Fruit fly (Drosophila melanogaster) whole organism, embryonic: ENCODE measurements around the gene CG34298.

Source experiments
- BEAF-32 ChIP-seq: fragments of 200-800 bp; sonication (Bioruptor generic); optimal IDR thresholded peaks from 3 replicates; lab custom pipeline; 2017; ENCODE audit warnings: missing biosample characterization, missing genetic modification characterization, mild to moderate bottlenecking, moderate library complexity, missing genetic modification reagents
- CG10321 ChIP-seq: fragments of 200-800 bp; sonication (Bioruptor generic); IDR thresholded peaks from 2 replicates; pipeline ENCODE4 v1.3.6; 2022; ENCODE audit warnings: missing biosample characterization, missing genetic modification characterization
- CG11247 ChIP-seq: fragments of 200-800 bp; sonication (Bioruptor generic); IDR thresholded peaks from 2 replicates; pipeline ENCODE4 v1.3.6; 2022; ENCODE audit warnings: missing biosample characterization, missing genetic modification characterization
- CG11695 ChIP-seq: fragments of 200-800 bp; sonication (Bioruptor generic); IDR thresholded peaks from 3 replicates; pipeline ENCODE4 v1.3.6; 2022; ENCODE audit warnings: missing biosample characterization, missing genetic modification characterization
- CG12071 ChIP-seq: fragments of 200-800 bp; sonication (Bioruptor generic); optimal IDR thresholded peaks from 3 replicates; lab custom pipeline; 2018; ENCODE audit warnings: missing biosample characterization, mild to moderate bottlenecking, missing genetic modification characterization
- CG12155 ChIP-seq: fragments of 200-800 bp; sonication (Bioruptor generic); optimal IDR thresholded peaks from 3 replicates; lab custom pipeline; 2016; ENCODE audit warnings: missing biosample characterization, missing genetic modification characterization
- CG13123 ChIP-seq: fragments of 200-800 bp; sonication (Bioruptor generic); optimal IDR thresholded peaks from 2 replicates; lab custom pipeline; 2016; ENCODE audit warnings: missing biosample characterization, missing genetic modification characterization
- CG14441 ChIP-seq: fragments of 200-800 bp; sonication (Bioruptor generic); IDR thresholded peaks from 2 replicates; pipeline ENCODE4 v1.3.6; 2022; ENCODE audit warnings: missing biosample characterization, missing genetic modification characterization
- CG15479 ChIP-seq: fragments of 200-800 bp; sonication (Bioruptor generic); optimal IDR thresholded peaks from 3 replicates; lab custom pipeline; 2019; ENCODE audit warnings: missing biosample characterization, mild to moderate bottlenecking, missing genetic modification characterization, moderate library complexity
- CG16815 ChIP-seq: fragments of 200-800 bp; sonication (Bioruptor generic); optimal IDR thresholded peaks from 3 replicates; lab custom pipeline; 2017; ENCODE audit warnings: missing biosample characterization, mild to moderate bottlenecking, missing genetic modification characterization
- CG16863 ChIP-seq: fragments of 200-800 bp; sonication (Bioruptor generic); optimal IDR thresholded peaks from 3 replicates; lab custom pipeline; 2016; ENCODE audit warnings: missing biosample characterization, missing genetic modification characterization
- CG17361 ChIP-seq: fragments of 200-800 bp; sonication (Bioruptor generic); IDR thresholded peaks from 3 replicates; pipeline ENCODE4 v1.3.6; 2022; ENCODE audit warnings: missing biosample characterization, missing genetic modification characterization
- CG2678 ChIP-seq: fragments of 200-800 bp; sonication (Bioruptor generic); optimal IDR thresholded peaks from 3 replicates; lab custom pipeline; 2019; ENCODE audit warnings: missing biosample characterization, mild to moderate bottlenecking, missing genetic modification characterization, moderate library complexity
- CG31441 ChIP-seq: fragments of 200-800 bp; sonication (Bioruptor generic); IDR thresholded peaks from 2 replicates; pipeline ENCODE4 v1.3.6; 2022; ENCODE audit warnings: missing biosample characterization, missing genetic modification characterization
- CG5180 ChIP-seq: fragments of 200-800 bp; sonication (Bioruptor generic); optimal IDR thresholded peaks from 3 replicates; lab custom pipeline; 2017; ENCODE audit warnings: missing biosample characterization, missing genetic modification characterization, mild to moderate bottlenecking, moderate library complexity, missing genetic modification reagents
- CG5245 ChIP-seq: fragments of 200-800 bp; sonication (Bioruptor generic); optimal IDR thresholded peaks from 3 replicates; lab custom pipeline; 2016; ENCODE audit warnings: missing biosample characterization, missing genetic modification characterization
- CG6765 ChIP-seq: fragments of 200-800 bp; sonication (Bioruptor generic); optimal IDR thresholded peaks from 3 replicates; lab custom pipeline; 2017; ENCODE audit warnings: missing biosample characterization, mild to moderate bottlenecking, missing genetic modification characterization
- CG9437 ChIP-seq: fragments of 200-800 bp; sonication (Bioruptor generic); optimal IDR thresholded peaks from 2 replicates; lab custom pipeline; 2018; ENCODE audit warnings: missing biosample characterization, mild to moderate bottlenecking, missing genetic modification characterization
- CG9817 ChIP-seq: fragments of 200-800 bp; sonication (Bioruptor generic); optimal IDR thresholded peaks from 2 replicates; lab custom pipeline; 2018; ENCODE audit warnings: missing biosample characterization, mild to moderate bottlenecking, missing genetic modification characterization, moderate library complexity
- CG9932 ChIP-seq: fragments of 200-800 bp; sonication (Bioruptor generic); IDR thresholded peaks from 2 replicates; pipeline ENCODE4 v1.3.6; 2022; ENCODE audit warnings: missing biosample characterization, missing genetic modification characterization
- Dip2 ChIP-seq: fragments of 200-800 bp; sonication (Bioruptor generic); IDR thresholded peaks from 2 replicates; pipeline ENCODE4 v1.3.6; 2022; ENCODE audit warnings: missing biosample characterization, missing genetic modification characterization
- Dp ChIP-seq: fragments of 200-800 bp; sonication (Bioruptor generic); optimal IDR thresholded peaks from 2 replicates; lab custom pipeline; 2018; ENCODE audit warnings: missing biosample characterization, mild to moderate bottlenecking, missing genetic modification characterization, moderate library complexity
- Fer2 ChIP-seq: fragments of 200-800 bp; sonication (Bioruptor generic); optimal IDR thresholded peaks from 2 replicates; lab custom pipeline; 2018; ENCODE audit warnings: missing biosample characterization, mild to moderate bottlenecking, missing genetic modification characterization, moderate library complexity
- Gsc ChIP-seq: fragments of 200-800 bp; sonication (Bioruptor generic); IDR thresholded peaks from 2 replicates; pipeline ENCODE4 v1.3.6; 2022; ENCODE audit warnings: missing biosample characterization, missing genetic modification characterization
- HLH4C ChIP-seq: fragments of 200-800 bp; sonication (Bioruptor generic); IDR thresholded peaks from 3 replicates; pipeline ENCODE4 v1.3.6; 2022; ENCODE audit warnings: missing biosample characterization, missing genetic modification characterization; ENCODE audit not compliant: partially characterized antibody
- HLH54F ChIP-seq: fragments of 200-800 bp; sonication (Bioruptor generic); optimal IDR thresholded peaks from 3 replicates; lab custom pipeline; 2016; ENCODE audit warnings: missing biosample characterization, missing genetic modification characterization
- Jarid2 ChIP-seq: fragments of 200-800 bp; sonication (Bioruptor generic); optimal IDR thresholded peaks from 3 replicates; lab custom pipeline; 2017; ENCODE audit warnings: mild to moderate bottlenecking, missing biosample characterization, missing genetic modification reagents, missing genetic modification characterization
- Pdp1 ChIP-seq, 2 experiments: fragments of 200-800 bp; sonication (Bioruptor generic); optimal IDR thresholded peaks; 3 replicates each; lab custom pipeline; 2016; ENCODE audit warnings: missing biosample characterization in 2 of 2, missing genetic modification characterization in 2 of 2, mild to moderate bottlenecking in 1 of 2, moderate library complexity in 1 of 2
- Sin3A ChIP-seq: fragments of >200 bp; optimal IDR thresholded peaks from 2 replicates; lab custom pipeline; 2018
- Six4 ChIP-seq: fragments of 200-800 bp; sonication (Bioruptor generic); optimal IDR thresholded peaks from 2 replicates; lab custom pipeline; 2016; ENCODE audit warnings: missing biosample characterization, missing genetic modification characterization
- Sox100B ChIP-seq: fragments of 200-800 bp; sonication (Bioruptor generic); optimal IDR thresholded peaks from 3 replicates; lab custom pipeline; 2018; ENCODE audit warnings: missing biosample characterization, mild to moderate bottlenecking, missing genetic modification characterization
- Usf ChIP-seq: fragments of 200-800 bp; sonication (Bioruptor generic); optimal IDR thresholded peaks from 2 replicates; lab custom pipeline; 2017; ENCODE audit warnings: missing genotype, missing biosample characterization, missing genetic modification characterization
- ab ChIP-seq: fragments of 200-800 bp; sonication (Bioruptor generic); optimal IDR thresholded peaks from 2 replicates; lab custom pipeline; 2016; ENCODE audit warnings: missing biosample characterization, missing genetic modification characterization
- abd-A ChIP-seq: fragments of 200-800 bp; sonication (Bioruptor generic); optimal IDR thresholded peaks from 3 replicates; lab custom pipeline; 2019; ENCODE audit warnings: missing biosample characterization, mild to moderate bottlenecking, missing genetic modification characterization, moderate library complexity
- ash1 ChIP-seq: fragments of 200-800 bp; sonication (Bioruptor generic); optimal IDR thresholded peaks from 2 replicates; lab custom pipeline; 2018; ENCODE audit warnings: missing biosample characterization, mild to moderate bottlenecking, missing genetic modification characterization
- br ChIP-seq: fragments of >200 bp; optimal IDR thresholded peaks from 2 replicates; lab custom pipeline; 2017
- chm ChIP-seq: fragments of 200-800 bp; sonication (Bioruptor generic); IDR thresholded peaks from 2 replicates; pipeline ENCODE4 v1.3.6; 2022; ENCODE audit warnings: missing biosample characterization, missing genetic modification characterization
- dm ChIP-seq: fragments of 200-800 bp; sonication (Bioruptor generic); optimal IDR thresholded peaks from 3 replicates; lab custom pipeline; 2016; ENCODE audit warnings: missing biosample characterization, missing genetic modification characterization
- en ChIP-seq: fragments of 200-800 bp; sonication (Bioruptor generic); optimal IDR thresholded peaks from 2 replicates; lab custom pipeline; 2016; ENCODE audit warnings: missing biosample characterization, missing genetic modification characterization
- gt ChIP-seq: fragments of 200-800 bp; sonication (Bioruptor generic); IDR thresholded peaks from 2 replicates; pipeline ENCODE4 v1.3.6; 2022; ENCODE audit warnings: missing biosample characterization, missing genetic modification characterization
- lbe ChIP-seq: fragments of 200-800 bp; sonication (Bioruptor generic); optimal IDR thresholded peaks from 2 replicates; lab custom pipeline; 2016; ENCODE audit warnings: missing biosample characterization, mild to moderate bottlenecking, missing genetic modification characterization
- lov ChIP-seq, 2 experiments: fragments of 200-800 bp in 1 of 2; fragments of >200 bp in 1 of 2; sonication (Bioruptor generic) in 1 of 2; IDR thresholded peaks in 1 of 2; optimal IDR thresholded peaks in 1 of 2; 2 replicates in 1 of 2; 3 replicates in 1 of 2; pipeline versions ENCODE4 v1.3.6 to Lab custom; 2017 to 2022; ENCODE audit warnings: missing biosample characterization in 1 of 2, missing genetic modification characterization in 1 of 2
- mirr ChIP-seq: fragments of 200-800 bp; sonication (Bioruptor generic); optimal IDR thresholded peaks from 3 replicates; lab custom pipeline; 2018; ENCODE audit warnings: missing biosample characterization, mild to moderate bottlenecking, missing genetic modification characterization
- pum ChIP-seq: fragments of 200-800 bp; sonication (Bioruptor generic); optimal IDR thresholded peaks from 2 replicates; lab custom pipeline; 2016; ENCODE audit warnings: missing biosample characterization, missing genetic modification characterization
- rib ChIP-seq: fragments of 200-800 bp; sonication (Bioruptor generic); IDR thresholded peaks from 2 replicates; pipeline ENCODE4 v1.3.6; 2022; ENCODE audit warnings: missing biosample characterization, missing genetic modification characterization
- seq ChIP-seq: fragments of 200-800 bp; sonication (Bioruptor generic); IDR thresholded peaks from 2 replicates; pipeline ENCODE4 v1.3.6; 2022; ENCODE audit warnings: missing biosample characterization, missing genetic modification characterization
- stc ChIP-seq: fragments of 200-800 bp; sonication (Bioruptor generic); IDR thresholded peaks from 2 replicates; pipeline ENCODE4 v1.3.6; 2022; ENCODE audit warnings: missing biosample characterization, missing genetic modification characterization
- tap ChIP-seq: fragments of 200-800 bp; optimal IDR thresholded peaks from 3 replicates; lab custom pipeline; 2019; ENCODE audit warnings: missing biosample characterization, mild to moderate bottlenecking, missing genetic modification characterization, moderate library complexity
- ttk ChIP-seq: fragments of 200-800 bp; sonication (Bioruptor generic); IDR thresholded peaks from 2 replicates; pipeline ENCODE4 v2.1.2; 2022; ENCODE audit warnings: missing biosample characterization, missing genetic modification characterization
- wor ChIP-seq: fragments of 200-800 bp; sonication (Bioruptor generic); IDR thresholded peaks from 2 replicates; pipeline ENCODE4 v1.3.6; 2022; ENCODE audit warnings: missing biosample characterization, missing genetic modification characterization

CG34298 gene

dm6 chr3R:30043139-30043744 lies 43.6 kb downstream of the CG34298 start, which contains the start of gene Sry-delta (continued):
- no peak for TF ChIP-seq CG15479
- TF ChIP-seq CG11695 (GFP tag; lab: Robert Waterston, UW) = peak; percentile 36; the same call in 1 of the 3 replicates
- peak; percentile 45 for TF ChIP-seq ab (GFP tag; lab: Kevin White, UChicago)
- peak; percentile 86 for TF ChIP-seq pum (GFP tag; lab: Kevin White, UChicago)
- TF ChIP-seq Pdp1 (GFP tag; optimal IDR thresholded peaks at IDR 0.05; lab: Kevin White, UChicago) = peak; percentile 85 to 96
- TF ChIP-seq CG5245 (GFP tag; lab: Kevin White, UChicago) = peak; percentile 75
- TF ChIP-seq CG6765 (GFP tag; lab: Kevin White, UChicago) = peak; percentile 40
- TF ChIP-seq CG13123 (GFP tag; lab: Kevin White, UChicago) = peak; percentile 40
- peak; percentile 82 for TF ChIP-seq dm (GFP tag; lab: Kevin White, UChicago)
- no peak for TF ChIP-seq lov (optimal IDR thresholded peaks at IDR 0.05; lab: Kevin White, UChicago)
- peak; percentile 64; the same call in 2 of the 3 replicates for TF ChIP-seq lov (GFP tag; IDR thresholded peaks at IDR 0.05; lab: Robert Waterston, UW)
- TF ChIP-seq Dip2 = no peak
- TF ChIP-seq gt (GFP tag; lab: Robert Waterston, UW) = no peak
- no peak; the same call in 1 of the 2 replicates for TF ChIP-seq seq (GFP tag; lab: Robert Waterston, UW)
- TF ChIP-seq wor (GFP tag; lab: Robert Waterston, UW) = no peak
- TF ChIP-seq CG9437 (GFP tag; lab: Kevin White, UChicago) = no peak
- TF ChIP-seq Fer2 = peak; percentile 42
- TF ChIP-seq en (GFP tag; lab: Kevin White, UChicago) = peak; percentile 65
- TF ChIP-seq Six4 (GFP tag; lab: Kevin White, UChicago) = peak; percentile 64
- TF ChIP-seq CG12071 (GFP tag; lab: Kevin White, UChicago) = no peak
- TF ChIP-seq CG11247 (GFP tag; lab: Robert Waterston, UW) = peak; percentile 84
- no peak for TF ChIP-seq br (lab: Kevin White, UChicago)
- TF ChIP-seq BEAF-32 (GFP tag; lab: Kevin White, UChicago) = peak; percentile 89
- no peak; the same call in 1 of the 2 replicates for TF ChIP-seq CG31441 (GFP tag; lab: Robert Waterston, UW)
- TF ChIP-seq CG9817 (tag; lab: Kevin White, UChicago) = peak; percentile 79
- TF ChIP-seq Dp = peak; percentile 56
- no peak for TF ChIP-seq CG5180
- TF ChIP-seq ttk (GFP tag; lab: Robert Waterston, UW) = peak; percentile 69
- peak; percentile 90 for TF ChIP-seq HLH54F (GFP tag; lab: Kevin White, UChicago)
- TF ChIP-seq Sox100B = no peak
- TF ChIP-seq CG16863 = peak; percentile 53
- TF ChIP-seq tap = peak; percentile 51
- peak; percentile 68 for TF ChIP-seq lbe
- no peak for TF ChIP-seq abd-A (tag; lab: Kevin White, UChicago)
- peak; percentile 96 for TF ChIP-seq CG9932
- peak; percentile 84 for TF ChIP-seq ash1 (GFP tag; lab: Kevin White, UChicago)
- TF ChIP-seq CG10321 (GFP tag; lab: Robert Waterston, UW) = peak; percentile 8; the same call in 1 of the 2 replicates
- no peak for TF ChIP-seq Jarid2
- TF ChIP-seq CG17361 (GFP tag; lab: Robert Waterston, UW) = peak; percentile 71
- no peak for TF ChIP-seq CG2678
- TF ChIP-seq Sin3A (lab: Kevin White, UChicago) = peak; percentile 71
- peak; percentile 40; the same call in 1 of the 2 replicates for TF ChIP-seq stc (GFP tag; lab: Robert Waterston, UW)
- TF ChIP-seq chm (GFP tag; lab: Robert Waterston, UW) = peak; percentile 87
- no peak for TF ChIP-seq Usf
- TF ChIP-seq Gsc (GFP tag; lab: Robert Waterston, UW) = no peak
- peak; percentile 42 for TF ChIP-seq CG16815 (GFP tag; lab: Kevin White, UChicago)
- peak; percentile 81 for TF ChIP-seq CG12155 (GFP tag; lab: Kevin White, UChicago)
- TF ChIP-seq HLH4C = peak; percentile 54; the same call in 1 of the 3 replicates
- TF ChIP-seq mirr (GFP tag; lab: Kevin White, UChicago) = peak; percentile 82
- peak; percentile 78 for TF ChIP-seq CG14441 (GFP tag; lab: Robert Waterston, UW)
- peak; percentile 78 for TF ChIP-seq rib
